Worm (Caenorhabditis elegans): Measurements from ENCODE around the gene srxa-15.

The srxa-15 gene

DNA sequence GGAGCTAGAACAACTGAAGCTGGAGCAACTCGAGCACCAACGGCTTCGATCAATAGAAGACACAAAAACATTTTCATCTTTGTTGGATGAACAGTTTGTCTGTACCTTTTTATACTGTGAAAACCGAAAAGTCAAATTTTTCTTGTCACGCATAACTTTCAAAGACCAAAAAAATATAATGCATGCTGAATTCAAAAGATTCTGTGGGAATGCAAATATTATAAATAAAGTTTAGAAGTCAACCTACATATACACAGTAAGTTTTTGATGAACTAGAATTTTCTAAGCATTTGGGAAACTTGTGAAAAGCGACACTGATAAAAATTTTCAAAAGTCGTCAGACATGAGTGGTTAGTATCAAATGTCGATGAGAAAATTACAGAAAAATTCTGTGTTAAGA, 8.4 kb upstream of the srxa-15 start, which contains the start of gene F46B3.15:
TSS of gene F46B3.15 (minus strand) at position 101 of the 400 bp plus-strand sequence.
- TF ChIP-seq nhr-28 (tag; optimal IDR thresholded peaks at IDR 0.05) (no peak), aly-2 (tag; optimal IDR thresholded peaks at IDR 0.05) (no peak), unc-39 (tag; optimal IDR thresholded peaks at IDR 0.05) (no peak), elt-2 (tag; optimal IDR thresholded peaks at IDR 0.05) (no peak), nhr-43 (tag; optimal IDR thresholded peaks at IDR 0.05; ENCODE audit: poor library complexity, severe bottlenecking) (no peak), nfya-1 (tag; optimal IDR thresholded peaks at IDR 0.05; ENCODE audit: insufficient read depth) (no peak), sea-2 (GFP tag; optimal IDR thresholded peaks at IDR 0.05) (no peak), ceh-82 (tag; optimal IDR thresholded peaks at IDR 0.05) (no peak), egl-27 (tag; optimal IDR thresholded peaks at IDR 0.05) (no peak), ztf-4 (tag; optimal IDR thresholded peaks at IDR 0.05) (no peak), ceh-9 (tag; optimal IDR thresholded peaks at IDR 0.05) (no peak), nhr-237 (tag; optimal IDR thresholded peaks at IDR 0.05) (no peak), snpc-4 (tag; optimal IDR thresholded peaks at IDR 0.05) (no peak), pqm-1 (tag; optimal IDR thresholded peaks at IDR 0.05) (no peak), unc-62 (GFP tag; optimal IDR thresholded peaks at IDR 0.05) (no peak), jun-1 (tag; optimal IDR thresholded peaks at IDR 0.05) (no peak), R02D3.7 (tag; optimal IDR thresholded peaks at IDR 0.05) (no peak)

DNA sequence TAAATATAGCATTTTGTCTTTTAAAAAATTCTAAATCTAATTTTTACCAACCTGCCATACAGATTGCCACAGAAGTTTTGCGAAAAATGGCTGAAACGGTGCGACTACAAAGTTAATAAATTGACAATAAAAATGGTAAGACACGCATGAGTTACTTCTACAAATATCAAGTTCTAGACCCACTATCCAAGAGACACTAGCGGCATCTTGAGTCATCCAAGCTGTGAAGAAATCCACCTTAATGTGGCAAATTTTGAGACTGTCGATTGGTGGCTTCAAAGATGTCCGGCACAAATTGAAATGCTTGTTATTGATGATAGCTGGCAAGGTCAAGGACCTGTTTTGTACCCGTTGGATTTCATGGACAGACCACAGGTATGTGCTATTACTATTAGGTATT, 7.7 kb upstream of the srxa-15 start, which contains the start of gene F46B3.16:
TSS of gene F46B3.16 (plus strand) at position 301 of the 400 bp plus-strand sequence.
- no peak for TF ChIP-seq zag-1 (tag; optimal IDR thresholded peaks at IDR 0.05)
- TF ChIP-seq mdl-1 (tag; optimal IDR thresholded peaks at IDR 0.05): no peak
- no peak for TF ChIP-seq ceh-82 (tag; optimal IDR thresholded peaks at IDR 0.05)
- TF ChIP-seq fkh-2 (tag; optimal IDR thresholded peaks at IDR 0.05): no peak
- no peak for TF ChIP-seq skn-1 (tag; optimal IDR thresholded peaks at IDR 0.05)
- TF ChIP-seq elt-1 (tag; optimal IDR thresholded peaks at IDR 0.05): no peak
- no peak for TF ChIP-seq nhr-77 (tag; optimal IDR thresholded peaks at IDR 0.05)
- no peak for TF ChIP-seq elt-2 (tag; optimal IDR thresholded peaks at IDR 0.05)
- no peak for TF ChIP-seq mml-1 (tag; optimal IDR thresholded peaks at IDR 0.05)
- no peak for TF ChIP-seq aly-2 (tag; optimal IDR thresholded peaks at IDR 0.05)
- TF ChIP-seq ztf-4 (tag; optimal IDR thresholded peaks at IDR 0.05): no peak
- TF ChIP-seq lsy-12 (tag; optimal IDR thresholded peaks at IDR 0.05): no peak
- TF ChIP-seq ztf-11 (tag; optimal IDR thresholded peaks at IDR 0.05): no peak
- no peak for TF ChIP-seq nhr-23 (tag; optimal IDR thresholded peaks at IDR 0.05)
- TF ChIP-seq nhr-76 (tag; optimal IDR thresholded peaks at IDR 0.05): no peak

DNA sequence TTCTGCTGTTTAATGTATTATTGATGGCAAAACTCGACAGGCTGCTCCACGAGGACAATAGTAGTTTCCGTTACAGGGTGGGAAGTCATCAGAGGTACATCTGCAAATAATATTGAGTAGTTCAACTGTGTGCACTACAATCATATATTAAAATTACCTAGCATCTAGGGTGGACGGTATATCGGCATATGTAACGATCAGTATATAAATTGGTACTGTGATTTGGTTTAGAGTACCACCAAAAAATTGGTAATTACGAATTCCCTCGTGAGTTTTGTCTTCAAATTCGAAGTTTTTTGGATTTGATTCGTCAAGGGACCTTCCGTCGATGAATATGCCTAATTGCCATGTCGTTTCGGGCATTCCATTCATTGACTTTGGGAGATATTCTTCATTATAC, 5.1 kb upstream of the srxa-15 start, which contains the start of gene ttr-13:
TSS of gene ttr-13 (minus strand) at position 101 of the 400 bp plus-strand sequence.
- TF ChIP-seq aly-2 (tag; optimal IDR thresholded peaks at IDR 0.05) (no peak), tbx-2 (tag; optimal IDR thresholded peaks at IDR 0.05) (no peak), nhr-11 (tag; optimal IDR thresholded peaks at IDR 0.05) (no peak), lsy-12 (tag; optimal IDR thresholded peaks at IDR 0.05) (no peak), fos-1 (tag; optimal IDR thresholded peaks at IDR 0.05) (no peak), ceh-82 (tag; optimal IDR thresholded peaks at IDR 0.05) (no peak), nhr-237 (tag; optimal IDR thresholded peaks at IDR 0.05) (no peak), ceh-16 (tag; optimal IDR thresholded peaks at IDR 0.05) (no peak), ceh-28 (tag; optimal IDR thresholded peaks at IDR 0.05) (no peak)

DNA sequence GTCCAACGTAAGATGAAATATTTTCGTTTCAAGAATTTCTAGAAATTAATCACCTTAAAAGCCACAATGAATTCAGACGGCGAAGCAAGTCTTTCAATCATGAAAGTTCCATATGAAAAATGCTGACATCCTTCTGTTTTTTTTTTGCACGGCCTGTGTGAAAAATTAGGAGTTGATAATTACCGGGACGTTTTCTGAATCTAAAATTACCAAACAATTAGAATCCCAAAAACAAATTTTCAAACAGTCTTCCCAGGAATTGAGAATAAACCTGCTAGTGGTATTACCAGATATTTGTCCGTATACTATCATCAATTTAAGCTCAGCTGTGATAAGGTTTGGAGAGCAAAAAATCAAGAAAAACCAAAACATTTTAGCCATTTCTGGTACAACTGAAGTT, 3.7 kb upstream of the srxa-15 start, which contains the start of gene Y44A6B.3:
TSS of gene Y44A6B.3 (minus strand) at position 101 of the 400 bp plus-strand sequence.
- TF ChIP-seq nhr-25 (tag; optimal IDR thresholded peaks at IDR 0.05) (no peak), lin-15B (tag; optimal IDR thresholded peaks at IDR 0.05) (no peak), nhr-67 (tag; optimal IDR thresholded peaks at IDR 0.05) (no peak), ZK546.5 (tag; optimal IDR thresholded peaks at IDR 0.05) (no peak), mml-1 (tag; optimal IDR thresholded peaks at IDR 0.05) (no peak), nhr-76 (tag; optimal IDR thresholded peaks at IDR 0.05) (no peak), snpc-4 (tag; optimal IDR thresholded peaks at IDR 0.05) (no peak), jun-1 (tag; optimal IDR thresholded peaks at IDR 0.05) (no peak), R02D3.7 (tag; optimal IDR thresholded peaks at IDR 0.05) (no peak)

Data from whole organism, L3 larva.